Fruit fly (Drosophila melanogaster) whole organism, embryonic: ENCODE results near the gene CG5910.
A peak's percentile ranks its signal among the peaks of the same experiment; 100 is the strongest.

ENCODE experiments used
- B-H2 ChIP-seq: fragments of 200-800 bp; sonication (Bioruptor generic); optimal IDR thresholded peaks from 2 replicates; lab custom pipeline; 2018; ENCODE audit warnings: missing biosample characterization, mild to moderate bottlenecking, missing genetic modification characterization
- Bdp1 ChIP-seq: fragments of 200-800 bp; sonication (Bioruptor generic); optimal IDR thresholded peaks from 3 replicates; lab custom pipeline; 2016; ENCODE audit warnings: missing biosample characterization, missing genetic modification characterization
- BtbVII ChIP-seq: fragments of 200-800 bp; sonication (Bioruptor generic); optimal IDR thresholded peaks from 3 replicates; lab custom pipeline; 2017; ENCODE audit warnings: missing biosample characterization, mild to moderate bottlenecking, missing genetic modification characterization
- CG10147 ChIP-seq: fragments of 200-800 bp; sonication (Bioruptor generic); optimal IDR thresholded peaks from 2 replicates; lab custom pipeline; 2019; ENCODE audit warnings: missing biosample characterization, mild to moderate bottlenecking, missing genetic modification characterization, moderate library complexity
- CG10209 ChIP-seq: fragments of 200-800 bp; sonication (Bioruptor generic); optimal IDR thresholded peaks from 3 replicates; lab custom pipeline; 2017; ENCODE audit warnings: missing biosample characterization, mild to moderate bottlenecking, missing genetic modification characterization, missing genetic modification reagents
- CG1233 ChIP-seq: fragments of 200-800 bp; sonication (Bioruptor generic); optimal IDR thresholded peaks from 4 replicates; lab custom pipeline; 2018; ENCODE audit warnings: missing biosample characterization, mild to moderate bottlenecking, missing genetic modification characterization
- CG15601 ChIP-seq: fragments of 200-800 bp; sonication (Bioruptor generic); optimal IDR thresholded peaks from 3 replicates; lab custom pipeline; 2019; ENCODE audit warnings: missing biosample characterization, mild to moderate bottlenecking, missing genetic modification characterization, moderate library complexity
- CG1603 ChIP-seq: fragments of 200-800 bp; sonication (Bioruptor generic); optimal IDR thresholded peaks from 2 replicates; lab custom pipeline; 2019; ENCODE audit warnings: missing biosample characterization, mild to moderate bottlenecking, missing genetic modification characterization, moderate library complexity
- CG16815 ChIP-seq: fragments of 200-800 bp; sonication (Bioruptor generic); optimal IDR thresholded peaks from 3 replicates; lab custom pipeline; 2017; ENCODE audit warnings: missing biosample characterization, mild to moderate bottlenecking, missing genetic modification characterization
- CG17385 ChIP-seq: fragments of 200-800 bp; sonication (Bioruptor generic); optimal IDR thresholded peaks from 3 replicates; lab custom pipeline; 2018; ENCODE audit warnings: missing biosample characterization, mild to moderate bottlenecking, missing genetic modification characterization
- CG2875 ChIP-seq: fragments of 200-800 bp; sonication (Bioruptor generic); optimal IDR thresholded peaks from 2 replicates; lab custom pipeline; 2017; ENCODE audit warnings: missing biosample characterization, mild to moderate bottlenecking, missing genetic modification characterization, missing genetic modification reagents
- CG31365 ChIP-seq: fragments of 200-800 bp; sonication (Bioruptor generic); optimal IDR thresholded peaks from 2 replicates; lab custom pipeline; 2018; ENCODE audit warnings: missing biosample characterization, mild to moderate bottlenecking, missing genetic modification characterization
- CG33213 ChIP-seq: fragments of 200-800 bp; sonication (Bioruptor generic); optimal IDR thresholded peaks from 3 replicates; lab custom pipeline; 2016; ENCODE audit warnings: missing biosample characterization, missing genetic modification characterization
- CG34224 ChIP-seq: fragments of 200-800 bp; sonication (Bioruptor generic); IDR thresholded peaks from 3 replicates; pipeline ENCODE4 v1.3.6; 2022; ENCODE audit warnings: missing biosample characterization, missing genetic modification characterization; ENCODE audit not compliant: partially characterized antibody
- CG4707 ChIP-seq: fragments of 200-800 bp; sonication (Bioruptor generic); optimal IDR thresholded peaks from 2 replicates; lab custom pipeline; 2018; ENCODE audit warnings: missing biosample characterization, mild to moderate bottlenecking, missing genetic modification characterization, moderate library complexity
- CG4820 ChIP-seq: fragments of 200-800 bp; sonication (Bioruptor generic); optimal IDR thresholded peaks from 3 replicates; lab custom pipeline; 2016; ENCODE audit warnings: missing biosample characterization, missing genetic modification characterization
- CG7271 ChIP-seq: fragments of 200-800 bp; sonication (Bioruptor generic); optimal IDR thresholded peaks from 2 replicates; lab custom pipeline; 2018; ENCODE audit warnings: missing biosample characterization, mild to moderate bottlenecking, missing genetic modification characterization, moderate library complexity
- CG7357 ChIP-seq: fragments of 200-800 bp; sonication (Bioruptor generic); IDR thresholded peaks from 3 replicates; pipeline ENCODE4 v1.3.6; 2022; ENCODE audit warnings: missing biosample characterization, missing genetic modification characterization
- CG7987 ChIP-seq: fragments of 200-800 bp; sonication (Bioruptor generic); optimal IDR thresholded peaks from 2 replicates; lab custom pipeline; 2018; ENCODE audit warnings: missing biosample characterization, mild to moderate bottlenecking, missing genetic modification characterization, moderate library complexity
- CG8089 ChIP-seq: fragments of 200-800 bp; sonication (Bioruptor generic); optimal IDR thresholded peaks from 3 replicates; lab custom pipeline; 2016; ENCODE audit warnings: missing biosample characterization, missing genetic modification characterization
- D ChIP-seq, 2 experiments: fragments of 200-800 bp in 1 of 2; fragments of >200 bp in 1 of 2; sonication (Bioruptor generic) in 1 of 2; optimal IDR thresholded peaks; 2 replicates in 1 of 2; 3 replicates in 1 of 2; lab custom pipeline; 2017; ENCODE audit warnings: mild to moderate bottlenecking in 1 of 2, missing biosample characterization in 1 of 2, missing genetic modification characterization in 1 of 2, missing genetic modification reagents in 1 of 2
- Fer1 ChIP-seq: fragments of 200-800 bp; sonication (Bioruptor generic); optimal IDR thresholded peaks from 2 replicates; lab custom pipeline; 2017; ENCODE audit warnings: missing biosample characterization, mild to moderate bottlenecking, missing genetic modification characterization
- GATAe ChIP-seq: fragments of 200-800 bp; sonication (Bioruptor generic); conservative IDR thresholded peaks from 2 replicates; pipeline ENCODE4 v1.3.6; 2022; ENCODE audit warnings: missing biosample characterization, missing genetic modification characterization
- Gsc ChIP-seq: fragments of 200-800 bp; sonication (Bioruptor generic); IDR thresholded peaks from 2 replicates; pipeline ENCODE4 v1.3.6; 2022; ENCODE audit warnings: missing biosample characterization, missing genetic modification characterization
- Hmr ChIP-seq: fragments of 200-800 bp; sonication (Bioruptor generic); optimal IDR thresholded peaks from 3 replicates; lab custom pipeline; 2017; ENCODE audit warnings: mild to moderate bottlenecking, missing biosample characterization, missing genetic modification reagents, missing genetic modification characterization
- Hmx ChIP-seq: fragments of 200-800 bp; sonication (Bioruptor generic); optimal IDR thresholded peaks from 2 replicates; lab custom pipeline; 2016; ENCODE audit warnings: missing biosample characterization, missing genetic modification characterization
- Hr39 ChIP-seq: fragments of >200 bp; optimal IDR thresholded peaks from 2 replicates; lab custom pipeline; 2017
- MTF-1 ChIP-seq: fragments of 200-800 bp; sonication (Bioruptor generic); optimal IDR thresholded peaks from 2 replicates; lab custom pipeline; 2018; ENCODE audit warnings: missing biosample characterization, mild to moderate bottlenecking, missing genetic modification characterization, borderline replicate concordance
- NC2α ChIP-seq: fragments of 200-800 bp; sonication (Bioruptor generic); optimal IDR thresholded peaks from 2 replicates; lab custom pipeline; 2016; ENCODE audit warnings: missing biosample characterization, missing genetic modification characterization
- NK7.1 ChIP-seq: fragments of 200-800 bp; sonication (Bioruptor generic); optimal IDR thresholded peaks from 3 replicates; lab custom pipeline; 2016; ENCODE audit warnings: missing biosample characterization, missing genetic modification characterization
- Sox100B ChIP-seq: fragments of 200-800 bp; sonication (Bioruptor generic); optimal IDR thresholded peaks from 3 replicates; lab custom pipeline; 2018; ENCODE audit warnings: missing biosample characterization, mild to moderate bottlenecking, missing genetic modification characterization
- Sry-β ChIP-seq: fragments of 200-800 bp; sonication (Bioruptor generic); optimal IDR thresholded peaks from 2 replicates; lab custom pipeline; 2018; ENCODE audit warnings: missing biosample characterization, mild to moderate bottlenecking, missing genetic modification characterization, moderate library complexity
- Stat92E ChIP-seq, 3 experiments: fragments of >200 bp in 2 of 3; fragments of 200-800 bp in 1 of 3; sonication (Bioruptor generic) in 1 of 3; optimal IDR thresholded peaks; 2 replicates each; lab custom pipeline; 2017 to 2019; ENCODE audit warnings: missing biosample characterization in 3 of 3, missing genetic modification characterization in 3 of 3, mild to moderate bottlenecking in 1 of 3, moderate library complexity in 1 of 3
- Vsx1 ChIP-seq: fragments of 200-800 bp; sonication (Bioruptor generic); optimal IDR thresholded peaks from 2 replicates; lab custom pipeline; 2017; ENCODE audit warnings: missing biosample characterization, mild to moderate bottlenecking, missing genetic modification characterization, missing genetic modification reagents
- ash1 ChIP-seq: fragments of 200-800 bp; sonication (Bioruptor generic); optimal IDR thresholded peaks from 2 replicates; lab custom pipeline; 2018; ENCODE audit warnings: missing biosample characterization, mild to moderate bottlenecking, missing genetic modification characterization
- ems ChIP-seq: fragments of 200-800 bp; sonication (Bioruptor generic); optimal IDR thresholded peaks from 3 replicates; lab custom pipeline; 2016; ENCODE audit warnings: missing biosample characterization, missing genetic modification characterization
- exex ChIP-seq: fragments of 200-800 bp; sonication (Bioruptor generic); optimal IDR thresholded peaks from 4 replicates; lab custom pipeline; 2018; ENCODE audit warnings: missing biosample characterization, mild to moderate bottlenecking, missing genetic modification characterization, moderate library complexity
- fd64A ChIP-seq: fragments of 200-800 bp; sonication (Bioruptor generic); optimal IDR thresholded peaks from 3 replicates; lab custom pipeline; 2018; ENCODE audit warnings: missing biosample characterization, mild to moderate bottlenecking, missing genetic modification characterization
- lilli ChIP-seq: fragments of 200-800 bp; sonication (Bioruptor generic); optimal IDR thresholded peaks from 3 replicates; lab custom pipeline; 2016; ENCODE audit warnings: missing biosample characterization, missing genetic modification characterization
- nau ChIP-seq: fragments of 200-800 bp; sonication (Bioruptor generic); optimal IDR thresholded peaks from 3 replicates; lab custom pipeline; 2017; ENCODE audit warnings: missing biosample characterization, mild to moderate bottlenecking, missing genetic modification characterization, missing genetic modification reagents
- nerfin-1 ChIP-seq: fragments of 200-800 bp; sonication (Bioruptor generic); optimal IDR thresholded peaks from 3 replicates; lab custom pipeline; 2019; ENCODE audit warnings: missing biosample characterization, mild to moderate bottlenecking, missing genetic modification characterization, moderate library complexity
- pnt ChIP-seq: fragments of 200-800 bp; sonication (Bioruptor generic); optimal IDR thresholded peaks from 3 replicates; lab custom pipeline; 2016; ENCODE audit warnings: missing biosample characterization, missing genetic modification characterization
- pzg ChIP-seq: fragments of 200-800 bp; sonication (Bioruptor generic); optimal IDR thresholded peaks from 3 replicates; lab custom pipeline; 2018; ENCODE audit warnings: missing biosample characterization, mild to moderate bottlenecking, missing genetic modification characterization, moderate library complexity
- seq ChIP-seq: fragments of 200-800 bp; sonication (Bioruptor generic); IDR thresholded peaks from 2 replicates; pipeline ENCODE4 v1.3.6; 2022; ENCODE audit warnings: missing biosample characterization, missing genetic modification characterization
- slou ChIP-seq: fragments of 200-800 bp; sonication (Bioruptor generic); optimal IDR thresholded peaks from 3 replicates; lab custom pipeline; 2016; ENCODE audit warnings: missing biosample characterization, missing genetic modification characterization
- tio ChIP-seq: fragments of 200-800 bp; sonication (Bioruptor generic); optimal IDR thresholded peaks from 2 replicates; lab custom pipeline; 2017; ENCODE audit warnings: missing biosample characterization, missing genetic modification characterization, inconsistent platforms
- toy ChIP-seq: fragments of 200-800 bp; sonication (Bioruptor generic); IDR thresholded peaks from 2 replicates; pipeline ENCODE4 v1.3.6; 2022; ENCODE audit warnings: missing biosample characterization, missing genetic modification characterization
- vnd ChIP-seq: fragments of 200-800 bp; sonication (Bioruptor generic); IDR thresholded peaks from 3 replicates; pipeline ENCODE4 v1.3.6; 2022; ENCODE audit warnings: missing biosample characterization, missing genetic modification characterization; ENCODE audit not compliant: partially characterized antibody
- yki ChIP-seq: fragments of >200 bp; optimal IDR thresholded peaks from 3 replicates; lab custom pipeline; 2018
- zfh1 ChIP-seq: fragments of 200-800 bp; sonication (Bioruptor generic); IDR thresholded peaks from 3 replicates; pipeline ENCODE4 v1.3.6; 2022; ENCODE audit warnings: missing biosample characterization, missing genetic modification characterization

Gene CG5910

DNA sequence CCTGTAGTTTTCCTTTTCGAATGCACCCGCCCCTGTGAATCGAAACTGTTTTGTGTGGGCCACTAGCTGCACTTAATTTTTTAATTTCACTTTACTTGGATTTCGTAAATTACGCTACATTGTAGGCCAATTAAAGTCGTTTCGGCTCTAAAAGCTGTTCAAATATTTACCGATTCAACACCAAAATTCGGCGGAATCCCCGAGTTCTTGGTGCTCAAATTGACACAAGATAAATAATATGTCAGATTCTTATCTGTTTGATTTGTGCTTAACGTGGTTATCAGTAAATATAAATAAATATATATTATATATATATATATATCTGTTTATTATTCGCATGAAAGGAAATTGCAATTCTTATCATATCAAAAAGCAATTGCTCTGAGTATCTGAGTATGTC lies 5.7 kb downstream of the CG5910 start (continued):
- no peak for TF ChIP-seq tio
- TF ChIP-seq Fer1 (GFP tag; lab: Kevin White, UChicago): peak; percentile 75
- peak; percentile 36 for TF ChIP-seq CG31365 (tag; lab: Kevin White, UChicago)
- no peak for TF ChIP-seq NC2α (GFP tag; lab: Kevin White, UChicago)
- no peak for TF ChIP-seq CG34224 (GFP tag; lab: Robert Waterston, UW)
- no peak for TF ChIP-seq ash1 (GFP tag; lab: Kevin White, UChicago)
- peak; percentile 39 for TF ChIP-seq CG10209 (GFP tag; lab: Kevin White, UChicago)
- TF ChIP-seq BtbVII (GFP tag; lab: Kevin White, UChicago): peak; percentile 82
- no peak for TF ChIP-seq vnd (GFP tag; lab: Robert Waterston, UW)
- peak; percentile 30 for TF ChIP-seq B-H2 (GFP tag; lab: Kevin White, UChicago)
- peak in 1 of 3 experiments; percentile 38 for TF ChIP-seq Stat92E (GFP tag; optimal IDR thresholded peaks at IDR 0.05; lab: Kevin White, UChicago)
- TF ChIP-seq fd64A (GFP tag; lab: Kevin White, UChicago): peak; percentile 1
- peak; percentile 15 for TF ChIP-seq Sry-β
- TF ChIP-seq Sox100B: peak; percentile 54
- peak; percentile 62 for TF ChIP-seq CG10147
- TF ChIP-seq slou (GFP tag; lab: Kevin White, UChicago): no peak
- peak; percentile 7 for TF ChIP-seq CG4707 (GFP tag; lab: Kevin White, UChicago)
- TF ChIP-seq Gsc (GFP tag; lab: Robert Waterston, UW): no peak
- no peak for TF ChIP-seq Hr39
- TF ChIP-seq CG15601: peak; percentile 37
- no peak for TF ChIP-seq pzg
- peak; percentile 38 for TF ChIP-seq CG17385
- TF ChIP-seq pnt (GFP tag; lab: Kevin White, UChicago): no peak
- no peak for TF ChIP-seq nau
- peak; percentile 82 for TF ChIP-seq CG7987 (GFP tag; lab: Kevin White, UChicago)
- peak; percentile 66 for TF ChIP-seq CG1233 (GFP tag; lab: Kevin White, UChicago)
- TF ChIP-seq CG16815: no peak
- no peak for TF ChIP-seq D (optimal IDR thresholded peaks at IDR 0.05; lab: Kevin White, UChicago)
- TF ChIP-seq D (GFP tag; optimal IDR thresholded peaks at IDR 0.05; lab: Kevin White, UChicago): no peak
- TF ChIP-seq lilli (GFP tag; lab: Kevin White, UChicago): no peak
- no peak for TF ChIP-seq CG8089 (GFP tag; lab: Kevin White, UChicago)
- TF ChIP-seq toy (GFP tag; lab: Robert Waterston, UW): no peak
- no peak for TF ChIP-seq ems (GFP tag; lab: Kevin White, UChicago)
- TF ChIP-seq CG2875 (GFP tag; lab: Kevin White, UChicago): no peak
- TF ChIP-seq CG7271 (tag; lab: Kevin White, UChicago): peak; percentile 9
- 0 out of 2 replicates have a peak, but pooled peaks have one; percentile 23 for TF ChIP-seq seq (GFP tag; lab: Robert Waterston, UW)
- peak; percentile 21 for TF ChIP-seq nerfin-1 (tag; lab: Kevin White, UChicago)
- peak; percentile 80 for TF ChIP-seq MTF-1 (GFP tag; lab: Kevin White, UChicago)
- TF ChIP-seq Hmx (GFP tag; lab: Kevin White, UChicago): no peak
- no peak for TF ChIP-seq CG4820 (GFP tag; lab: Kevin White, UChicago)
- TF ChIP-seq CG1603: peak; percentile 2
- no peak for TF ChIP-seq CG7357 (GFP tag; lab: Robert Waterston, UW)
- peak; percentile 69 for TF ChIP-seq Hmr (GFP tag; lab: Kevin White, UChicago)
- no peak for TF ChIP-seq zfh1 (GFP tag; lab: Robert Waterston, UW)
- TF ChIP-seq CG33213 (GFP tag; lab: Kevin White, UChicago): no peak
- peak; percentile 28 for TF ChIP-seq exex (tag; lab: Kevin White, UChicago)
- no peak for TF ChIP-seq GATAe (GFP tag; lab: Robert Waterston, UW)
- TF ChIP-seq NK7.1 (GFP tag; lab: Kevin White, UChicago): no peak
- no peak for TF ChIP-seq yki (lab: Kevin White, UChicago)
- TF ChIP-seq Bdp1: no peak
- TF ChIP-seq Vsx1 (GFP tag; lab: Kevin White, UChicago): peak; percentile 69
